Worm (Caenorhabditis elegans) whole organism, L3 larva: ENCODE results near the gene spat-3.

Experiments used
- ZK546.5 ChIP-seq: sonication (generic microtip); optimal IDR thresholded peaks from 2 replicates; lab custom pipeline; 2017; ENCODE audit warnings: missing biosample characterization, missing genetic modification characterization
- ama-1 ChIP-seq: fragments of 150-350 bp; optimal IDR thresholded peaks from 2 replicates; lab custom pipeline; 2018
- ceh-16 ChIP-seq: sonication (generic microtip); optimal IDR thresholded peaks from 2 replicates; lab custom pipeline; 2017; ENCODE audit warnings: missing biosample characterization, missing genetic modification characterization
- ceh-28 ChIP-seq: fragments of 150-350 bp; optimal IDR thresholded peaks from 2 replicates; lab custom pipeline; 2014; ENCODE audit warnings: missing biosample characterization, missing genetic modification reagents, missing genetic modification characterization
- ceh-82 ChIP-seq: fragments of 150-350 bp; optimal IDR thresholded peaks from 2 replicates; lab custom pipeline; 2014; ENCODE audit warnings: missing biosample characterization, missing genetic modification characterization
- ceh-9 ChIP-seq: sonication (generic microtip); optimal IDR thresholded peaks from 2 replicates; lab custom pipeline; 2018; ENCODE audit warnings: missing biosample characterization, missing genetic modification characterization
- daf-12 ChIP-seq: fragments of 150-350 bp; optimal IDR thresholded peaks from 2 replicates; lab custom pipeline; 2014; ENCODE audit warnings: missing biosample characterization, missing genetic modification reagents, missing genetic modification characterization
- egl-5 ChIP-seq: fragments of 150-350 bp; optimal IDR thresholded peaks from 2 replicates; lab custom pipeline; 2017; ENCODE audit warnings: missing biosample characterization, missing genetic modification reagents, missing genetic modification characterization, inconsistent platforms
- elt-1 ChIP-seq: fragments of 150-350 bp; optimal IDR thresholded peaks from 2 replicates; lab custom pipeline; 2014; ENCODE audit warnings: missing biosample characterization, missing genetic modification characterization
- elt-2 ChIP-seq: sonication (generic microtip); optimal IDR thresholded peaks from 2 replicates; lab custom pipeline; 2016; ENCODE audit warnings: missing genetic modification reagents, mild to moderate bottlenecking, missing genetic modification characterization, missing compliant biosample characterization
- elt-3 ChIP-seq, 3 experiments: fragments of 150-350 bp in 1 of 3; sonication (generic microtip) in 2 of 3; optimal IDR thresholded peaks; 2 replicates in 2 of 3; 4 replicates in 1 of 3; lab custom pipeline; 2014 to 2017; ENCODE audit warnings: missing biosample characterization in 3 of 3, missing genetic modification characterization in 3 of 3
- fkh-10 ChIP-seq: sonication (generic microtip); optimal IDR thresholded peaks from 2 replicates; lab custom pipeline; 2017; ENCODE audit warnings: missing biosample characterization, missing genetic modification reagents, missing genetic modification characterization
- fkh-2 ChIP-seq: fragments of 150-350 bp; optimal IDR thresholded peaks from 2 replicates; lab custom pipeline; 2014; ENCODE audit warnings: missing biosample characterization, missing genetic modification reagents, missing genetic modification characterization
- fos-1 ChIP-seq: fragments of 150-350 bp; optimal IDR thresholded peaks from 2 replicates; lab custom pipeline; 2014; ENCODE audit warnings: missing biosample characterization, missing genetic modification characterization
- hmg-11 ChIP-seq: sonication (generic microtip); optimal IDR thresholded peaks from 2 replicates; lab custom pipeline; 2016; ENCODE audit warnings: missing genetic modification characterization, missing compliant biosample characterization
- jun-1 ChIP-seq: fragments of 150-350 bp; optimal IDR thresholded peaks from 2 replicates; lab custom pipeline; 2014; ENCODE audit warnings: missing biosample characterization, missing genetic modification reagents, missing genetic modification characterization
- lin-15B ChIP-seq: fragments of 150-350 bp; optimal IDR thresholded peaks from 2 replicates; lab custom pipeline; 2014; ENCODE audit warnings: missing biosample characterization, missing genetic modification characterization
- mdl-1 ChIP-seq: fragments of 150-350 bp; optimal IDR thresholded peaks from 2 replicates; lab custom pipeline; 2014; ENCODE audit warnings: missing biosample characterization, missing genetic modification characterization
- mml-1 ChIP-seq: fragments of 150-350 bp; sonication (generic microtip); optimal IDR thresholded peaks from 3 replicates; lab custom pipeline; 2014; ENCODE audit warnings: missing biosample characterization, missing genetic modification characterization
- nhr-11 ChIP-seq: fragments of 150-350 bp; optimal IDR thresholded peaks from 2 replicates; lab custom pipeline; 2014; ENCODE audit warnings: missing biosample characterization, missing genetic modification characterization
- nhr-12 ChIP-seq: fragments of 150-350 bp; optimal IDR thresholded peaks from 2 replicates; lab custom pipeline; 2014; ENCODE audit warnings: missing biosample characterization, missing genetic modification characterization
- nhr-23 ChIP-seq: fragments of 150-350 bp; optimal IDR thresholded peaks from 2 replicates; lab custom pipeline; 2014; ENCODE audit warnings: missing biosample characterization, missing genetic modification reagents, missing genetic modification characterization
- nhr-237 ChIP-seq: fragments of 150-350 bp; optimal IDR thresholded peaks from 2 replicates; lab custom pipeline; 2014; ENCODE audit warnings: missing biosample characterization, missing genetic modification characterization
- nhr-25 ChIP-seq: sonication (generic microtip); optimal IDR thresholded peaks from 2 replicates; lab custom pipeline; 2017; ENCODE audit warnings: missing biosample characterization, missing genetic modification characterization
- nhr-28 ChIP-seq: fragments of 150-350 bp; optimal IDR thresholded peaks from 2 replicates; lab custom pipeline; 2014; ENCODE audit warnings: missing biosample characterization, missing genetic modification characterization
- nhr-43 ChIP-seq: sonication (generic microtip); optimal IDR thresholded peaks from 2 replicates; lab custom pipeline; 2016; ENCODE audit warnings: mild to moderate bottlenecking, missing genetic modification characterization, missing compliant biosample characterization; ENCODE audit not compliant: poor library complexity, severe bottlenecking
- nhr-67 ChIP-seq: fragments of 150-350 bp; optimal IDR thresholded peaks from 2 replicates; lab custom pipeline; 2014; ENCODE audit warnings: missing biosample characterization, missing genetic modification characterization
- nhr-76 ChIP-seq: fragments of 150-350 bp; sonication (generic microtip); optimal IDR thresholded peaks from 5 replicates; lab custom pipeline; 2014; ENCODE audit warnings: missing biosample characterization, missing genetic modification characterization
- nhr-77 ChIP-seq: fragments of 150-350 bp; optimal IDR thresholded peaks from 2 replicates; lab custom pipeline; 2014; ENCODE audit warnings: missing biosample characterization, missing genetic modification characterization
- pha-4 ChIP-seq: fragments of 150-350 bp; optimal IDR thresholded peaks from 2 replicates; lab custom pipeline; 2014; ENCODE audit warnings: missing biosample characterization, missing genetic modification reagents, missing genetic modification characterization
- pqm-1 ChIP-seq: fragments of 150-350 bp; optimal IDR thresholded peaks from 2 replicates; lab custom pipeline; 2017; ENCODE audit warnings: missing biosample characterization, missing genetic modification characterization, inconsistent platforms
- skn-1 ChIP-seq: fragments of 150-350 bp; optimal IDR thresholded peaks from 2 replicates; lab custom pipeline; 2014; ENCODE audit warnings: missing biosample characterization, missing genetic modification characterization
- tbx-2 ChIP-seq: sonication (generic microtip); optimal IDR thresholded peaks from 2 replicates; lab custom pipeline; 2016; ENCODE audit warnings: mild to moderate bottlenecking, missing genetic modification characterization, missing compliant biosample characterization
- unc-39 ChIP-seq: sonication (generic microtip); optimal IDR thresholded peaks from 4 replicates; lab custom pipeline; 2017; ENCODE audit warnings: missing biosample characterization, missing genetic modification characterization
- unc-62 ChIP-seq: fragments of 150-350 bp; sonication (generic microtip); optimal IDR thresholded peaks from 4 replicates; lab custom pipeline; 2014; ENCODE audit warnings: missing biosample characterization, missing genetic modification reagents, missing genetic modification characterization
- zag-1 ChIP-seq: fragments of 150-350 bp; optimal IDR thresholded peaks from 2 replicates; lab custom pipeline; 2014; ENCODE audit warnings: missing biosample characterization, missing genetic modification characterization
- ztf-11 ChIP-seq: fragments of 150-350 bp; optimal IDR thresholded peaks from 2 replicates; lab custom pipeline; 2014; ENCODE audit warnings: missing biosample characterization, missing genetic modification characterization
- ztf-4 ChIP-seq: fragments of 150-350 bp; optimal IDR thresholded peaks from 2 replicates; lab custom pipeline; 2014; ENCODE audit warnings: missing biosample characterization, missing genetic modification characterization

spat-3 gene

DNA sequence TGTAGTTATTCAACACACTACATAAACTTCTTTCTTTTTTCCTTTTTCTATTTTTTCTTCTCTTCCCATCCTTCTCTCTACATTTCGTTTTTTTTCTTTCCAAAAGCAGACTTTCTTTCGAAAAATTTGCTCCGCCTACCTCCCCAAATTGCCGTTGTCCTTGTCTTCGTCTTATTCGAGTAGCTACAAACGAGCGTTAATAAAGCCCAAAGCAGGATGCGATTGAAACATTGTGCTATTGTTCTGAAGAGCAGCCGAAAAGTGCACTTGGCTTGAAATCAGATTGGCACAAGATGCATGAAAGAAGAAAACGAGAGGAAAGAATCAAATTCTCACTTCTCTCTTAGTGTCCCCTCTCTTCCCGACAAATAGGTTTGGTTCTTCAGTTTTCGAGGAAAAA lies 30.9 kb downstream of the spat-3 start:
- TF ChIP-seq fkh-10 (peak; percentile 66), ztf-4 (tag; lab: Kevin White, UChicago) (no peak)

DNA sequence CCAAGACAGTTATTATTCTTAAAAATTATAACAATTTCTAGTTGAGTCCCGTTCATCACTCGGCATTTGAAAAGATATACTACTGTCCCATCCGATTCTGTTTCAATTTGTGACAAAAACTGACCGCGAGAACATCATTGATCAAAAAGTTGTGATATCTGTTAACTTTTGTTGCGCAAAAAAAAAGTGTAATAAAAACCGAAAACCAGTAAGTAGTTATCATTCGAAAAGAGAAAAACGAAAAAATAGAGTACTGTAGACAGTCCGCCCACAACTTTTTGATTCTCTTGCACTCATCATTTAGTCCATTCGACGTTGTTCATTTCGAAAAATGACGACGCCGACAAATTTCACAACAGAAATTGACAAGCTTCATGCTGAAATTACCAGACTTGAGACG lies 34.6 kb downstream of the spat-3 start, which contains the start of gene amt-1:
Gene amt-1, plus strand, starts transcription at position 301 of the 400 bp plus-strand sequence.
- no peak for TF ChIP-seq egl-5 (tag; lab: Kevin White, UChicago)

DNA sequence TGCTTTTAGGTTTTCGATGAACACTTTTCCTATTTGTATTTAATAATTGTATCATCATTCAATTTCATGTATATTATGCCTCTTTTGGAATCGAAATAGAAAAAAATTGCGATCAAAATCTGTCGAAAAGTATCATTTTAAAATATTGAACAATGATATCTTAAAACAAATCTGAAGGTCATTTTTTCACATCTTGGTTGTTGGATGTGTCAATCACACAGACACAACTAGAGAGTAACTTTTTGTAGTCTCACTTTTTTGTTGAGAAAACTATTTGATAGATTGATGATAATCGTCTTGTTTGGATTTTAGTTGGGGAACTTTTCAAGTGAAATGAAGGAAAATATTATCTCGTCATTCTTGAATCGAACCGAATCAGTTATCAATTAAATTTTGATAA lies 36.5 kb downstream of the spat-3 start:
- TF ChIP-seq nhr-25 (tag; lab: Kevin White, UChicago) (peak; percentile 5), mml-1 (tag; lab: Kevin White, UChicago) (no peak), elt-1 (tag; lab: Kevin White, UChicago) (peak; percentile 92)

- TF ChIP-seq nhr-76 (tag; lab: Kevin White, UChicago) (no peak), nhr-77 (no peak), elt-2 (tag; lab: Kevin White, UChicago) (peak; percentile 75), jun-1 (tag; lab: Kevin White, UChicago) (peak; percentile 29), pqm-1 (peak; percentile 64), pha-4 (tag; lab: Kevin White, UChicago) (no peak), fkh-10 (no peak), ama-1 (lab: Kevin White, UChicago) (no peak), mml-1 (tag; lab: Kevin White, UChicago) (no peak), ceh-16 (tag; lab: Kevin White, UChicago) (no peak), unc-62 (GFP tag; lab: Kevin White, UChicago) (no peak), nhr-237 (tag; lab: Kevin White, UChicago) (no peak), elt-1 (tag; lab: Kevin White, UChicago) (no peak), ztf-11 (tag; lab: Kevin White, UChicago) (no peak), nhr-23 (tag; lab: Kevin White, UChicago) (no peak), fkh-2 (tag; lab: Kevin White, UChicago) (no peak), nhr-67 (tag; lab: Kevin White, UChicago) (no peak), nhr-25 (tag; lab: Kevin White, UChicago) (no peak), ceh-28 (tag; lab: Kevin White, UChicago) (no peak), fos-1 (tag; lab: Kevin White, UChicago) (no peak), ceh-9 (tag; lab: Kevin White, UChicago) (no peak)
- TF ChIP-seq, all 47 proteins: peak for 3
These were observed 38.6 kb downstream of the spat-3 start for ce11 chrX:4567110-4567509.

ce11 chrX:4564717-4565316 lies 40.9 kb downstream of the spat-3 start, which contains the start of gene amt-4:
TSS of gene amt-4 (plus strand) at chrX:4565302.
- TF ChIP-seq nhr-12 (tag; lab: Kevin White, UChicago) (no peak), ama-1 (lab: Kevin White, UChicago) (no peak), ceh-16 (tag; lab: Kevin White, UChicago) (no peak), nhr-77 (no peak), unc-39 (tag; lab: Kevin White, UChicago) (no peak), nhr-11 (tag; lab: Kevin White, UChicago) (no peak), pha-4 (tag; lab: Kevin White, UChicago) (peak; percentile 62), ceh-82 (tag; lab: Kevin White, UChicago) (no peak), daf-12 (tag; lab: Kevin White, UChicago) (no peak), elt-1 (tag; lab: Kevin White, UChicago) (no peak), nhr-237 (tag; lab: Kevin White, UChicago) (no peak), ceh-9 (tag; lab: Kevin White, UChicago) (no peak), lin-15B (tag; lab: Kevin White, UChicago) (no peak), jun-1 (tag; lab: Kevin White, UChicago) (peak; percentile 78), fos-1 (tag; lab: Kevin White, UChicago) (no peak), elt-3 (tag; optimal IDR thresholded peaks at IDR 0.05; lab: Kevin White, UChicago) (no peak), nhr-43 (tag; lab: Kevin White, UChicago) (no peak), ZK546.5 (tag; lab: Kevin White, UChicago) (no peak), fkh-10 (no peak), skn-1 (tag; lab: Kevin White, UChicago) (no peak), elt-2 (tag; lab: Kevin White, UChicago) (peak; percentile 98), pqm-1 (peak; percentile 94), hmg-11 (tag; lab: Kevin White, UChicago) (no peak), zag-1 (tag; lab: Kevin White, UChicago) (no peak), tbx-2 (tag; lab: Kevin White, UChicago) (no peak), mdl-1 (tag; lab: Kevin White, UChicago) (peak; percentile 15), nhr-28 (no peak), nhr-25 (tag; lab: Kevin White, UChicago) (no peak)
